Worm (Caenorhabditis elegans) whole organism, L3 larva: ENCODE results near the gene F26F2.10.

ENCODE experiments used
- R02D3.7 ChIP-seq: fragments of 150-350 bp; optimal IDR thresholded peaks from 2 replicates; lab custom pipeline; 2014; ENCODE audit warnings: missing biosample characterization, missing genetic modification characterization
- ZK546.5 ChIP-seq: sonication (generic microtip); optimal IDR thresholded peaks from 2 replicates; lab custom pipeline; 2017; ENCODE audit warnings: missing biosample characterization, missing genetic modification characterization
- aly-2 ChIP-seq: fragments of 150-350 bp; optimal IDR thresholded peaks from 2 replicates; lab custom pipeline; 2014; ENCODE audit warnings: missing biosample characterization, missing genetic modification characterization
- ceh-16 ChIP-seq: sonication (generic microtip); optimal IDR thresholded peaks from 2 replicates; lab custom pipeline; 2017; ENCODE audit warnings: missing biosample characterization, missing genetic modification characterization
- ceh-28 ChIP-seq: fragments of 150-350 bp; optimal IDR thresholded peaks from 2 replicates; lab custom pipeline; 2014; ENCODE audit warnings: missing biosample characterization, missing genetic modification reagents, missing genetic modification characterization
- ceh-82 ChIP-seq: fragments of 150-350 bp; optimal IDR thresholded peaks from 2 replicates; lab custom pipeline; 2014; ENCODE audit warnings: missing biosample characterization, missing genetic modification characterization
- ceh-9 ChIP-seq: sonication (generic microtip); optimal IDR thresholded peaks from 2 replicates; lab custom pipeline; 2018; ENCODE audit warnings: missing biosample characterization, missing genetic modification characterization
- daf-12 ChIP-seq: fragments of 150-350 bp; optimal IDR thresholded peaks from 2 replicates; lab custom pipeline; 2014; ENCODE audit warnings: missing biosample characterization, missing genetic modification reagents, missing genetic modification characterization
- egl-5 ChIP-seq: fragments of 150-350 bp; optimal IDR thresholded peaks from 2 replicates; lab custom pipeline; 2017; ENCODE audit warnings: missing biosample characterization, missing genetic modification reagents, missing genetic modification characterization, inconsistent platforms
- elt-1 ChIP-seq: fragments of 150-350 bp; optimal IDR thresholded peaks from 2 replicates; lab custom pipeline; 2014; ENCODE audit warnings: missing biosample characterization, missing genetic modification characterization
- elt-2 ChIP-seq: sonication (generic microtip); optimal IDR thresholded peaks from 2 replicates; lab custom pipeline; 2016; ENCODE audit warnings: missing genetic modification reagents, mild to moderate bottlenecking, missing genetic modification characterization, missing compliant biosample characterization
- elt-3 ChIP-seq, 3 experiments: fragments of 150-350 bp in 1 of 3; sonication (generic microtip) in 2 of 3; optimal IDR thresholded peaks; 2 replicates in 2 of 3; 4 replicates in 1 of 3; lab custom pipeline; 2014 to 2017; ENCODE audit warnings: missing biosample characterization in 3 of 3, missing genetic modification characterization in 3 of 3
- fkh-10 ChIP-seq: sonication (generic microtip); optimal IDR thresholded peaks from 2 replicates; lab custom pipeline; 2017; ENCODE audit warnings: missing biosample characterization, missing genetic modification reagents, missing genetic modification characterization
- fos-1 ChIP-seq: fragments of 150-350 bp; optimal IDR thresholded peaks from 2 replicates; lab custom pipeline; 2014; ENCODE audit warnings: missing biosample characterization, missing genetic modification characterization
- hmg-11 ChIP-seq: sonication (generic microtip); optimal IDR thresholded peaks from 2 replicates; lab custom pipeline; 2016; ENCODE audit warnings: missing genetic modification characterization, missing compliant biosample characterization
- jun-1 ChIP-seq: fragments of 150-350 bp; optimal IDR thresholded peaks from 2 replicates; lab custom pipeline; 2014; ENCODE audit warnings: missing biosample characterization, missing genetic modification reagents, missing genetic modification characterization
- lin-15B ChIP-seq: fragments of 150-350 bp; optimal IDR thresholded peaks from 2 replicates; lab custom pipeline; 2014; ENCODE audit warnings: missing biosample characterization, missing genetic modification characterization
- lin-39 ChIP-seq: fragments of 150-350 bp; optimal IDR thresholded peaks from 2 replicates; lab custom pipeline; 2018; ENCODE audit warnings: missing biosample characterization, missing genetic modification reagents, missing genetic modification characterization
- lsy-12 ChIP-seq: sonication (generic microtip); optimal IDR thresholded peaks from 2 replicates; lab custom pipeline; 2016; ENCODE audit warnings: mild to moderate bottlenecking, missing genetic modification characterization, missing compliant biosample characterization
- mdl-1 ChIP-seq: fragments of 150-350 bp; optimal IDR thresholded peaks from 2 replicates; lab custom pipeline; 2014; ENCODE audit warnings: missing biosample characterization, missing genetic modification characterization
- mml-1 ChIP-seq: fragments of 150-350 bp; sonication (generic microtip); optimal IDR thresholded peaks from 3 replicates; lab custom pipeline; 2014; ENCODE audit warnings: missing biosample characterization, missing genetic modification characterization
- nhr-11 ChIP-seq: fragments of 150-350 bp; optimal IDR thresholded peaks from 2 replicates; lab custom pipeline; 2014; ENCODE audit warnings: missing biosample characterization, missing genetic modification characterization
- nhr-12 ChIP-seq: fragments of 150-350 bp; optimal IDR thresholded peaks from 2 replicates; lab custom pipeline; 2014; ENCODE audit warnings: missing biosample characterization, missing genetic modification characterization
- nhr-23 ChIP-seq: fragments of 150-350 bp; optimal IDR thresholded peaks from 2 replicates; lab custom pipeline; 2014; ENCODE audit warnings: missing biosample characterization, missing genetic modification reagents, missing genetic modification characterization
- nhr-25 ChIP-seq: sonication (generic microtip); optimal IDR thresholded peaks from 2 replicates; lab custom pipeline; 2017; ENCODE audit warnings: missing biosample characterization, missing genetic modification characterization
- nhr-28 ChIP-seq: fragments of 150-350 bp; optimal IDR thresholded peaks from 2 replicates; lab custom pipeline; 2014; ENCODE audit warnings: missing biosample characterization, missing genetic modification characterization
- nhr-43 ChIP-seq: sonication (generic microtip); optimal IDR thresholded peaks from 2 replicates; lab custom pipeline; 2016; ENCODE audit warnings: mild to moderate bottlenecking, missing genetic modification characterization, missing compliant biosample characterization; ENCODE audit not compliant: poor library complexity, severe bottlenecking
- nhr-67 ChIP-seq: fragments of 150-350 bp; optimal IDR thresholded peaks from 2 replicates; lab custom pipeline; 2014; ENCODE audit warnings: missing biosample characterization, missing genetic modification characterization
- nhr-76 ChIP-seq: fragments of 150-350 bp; sonication (generic microtip); optimal IDR thresholded peaks from 5 replicates; lab custom pipeline; 2014; ENCODE audit warnings: missing biosample characterization, missing genetic modification characterization
- pha-4 ChIP-seq: fragments of 150-350 bp; optimal IDR thresholded peaks from 2 replicates; lab custom pipeline; 2014; ENCODE audit warnings: missing biosample characterization, missing genetic modification reagents, missing genetic modification characterization
- pqm-1 ChIP-seq: fragments of 150-350 bp; optimal IDR thresholded peaks from 2 replicates; lab custom pipeline; 2017; ENCODE audit warnings: missing biosample characterization, missing genetic modification characterization, inconsistent platforms
- skn-1 ChIP-seq: fragments of 150-350 bp; optimal IDR thresholded peaks from 2 replicates; lab custom pipeline; 2014; ENCODE audit warnings: missing biosample characterization, missing genetic modification characterization
- tbx-2 ChIP-seq: sonication (generic microtip); optimal IDR thresholded peaks from 2 replicates; lab custom pipeline; 2016; ENCODE audit warnings: mild to moderate bottlenecking, missing genetic modification characterization, missing compliant biosample characterization
- unc-39 ChIP-seq: sonication (generic microtip); optimal IDR thresholded peaks from 4 replicates; lab custom pipeline; 2017; ENCODE audit warnings: missing biosample characterization, missing genetic modification characterization
- zag-1 ChIP-seq: fragments of 150-350 bp; optimal IDR thresholded peaks from 2 replicates; lab custom pipeline; 2014; ENCODE audit warnings: missing biosample characterization, missing genetic modification characterization
- ztf-4 ChIP-seq: fragments of 150-350 bp; optimal IDR thresholded peaks from 2 replicates; lab custom pipeline; 2014; ENCODE audit warnings: missing biosample characterization, missing genetic modification characterization

Gene F26F2.10

ce11 chrV:20634330-20634729 is 39.7 kb upstream of the F26F2.10 start, which contains the start of gene F46B3.16:
F46B3.16 (plus strand) TSS chrV:20634630.
- TF ChIP-seq pha-4 (tag; lab: Kevin White, UChicago): no peak
- no peak for TF ChIP-seq elt-1 (tag; lab: Kevin White, UChicago)
- TF ChIP-seq egl-5 (tag; lab: Kevin White, UChicago): no peak
- no peak for TF ChIP-seq tbx-2 (tag; lab: Kevin White, UChicago)
- no peak for TF ChIP-seq lsy-12 (tag; lab: Kevin White, UChicago)
- TF ChIP-seq nhr-43 (tag; lab: Kevin White, UChicago): no peak
- no peak for TF ChIP-seq aly-2 (tag; lab: Kevin White, UChicago)
- TF ChIP-seq nhr-76 (tag; lab: Kevin White, UChicago): no peak

- TF ChIP-seq R02D3.7 (no peak), nhr-67 (tag; lab: Kevin White, UChicago) (no peak), pha-4 (tag; lab: Kevin White, UChicago) (no peak), elt-1 (tag; lab: Kevin White, UChicago) (no peak), hmg-11 (tag; lab: Kevin White, UChicago) (no peak), lin-15B (tag; lab: Kevin White, UChicago) (no peak), daf-12 (no peak)
Observed at ce11 chrV:20633619-20634018, 39.0 kb upstream of the F26F2.10 start, which contains the start of gene F46B3.15. F46B3.15 (minus strand) TSS chrV:20633719.

ce11 chrV:20631255-20631654 is 36.6 kb upstream of the F26F2.10 start, which contains the start of gene F46B3.14:
F46B3.14 (minus strand) TSS chrV:20631355.
- TF ChIP-seq nhr-11 (tag; lab: Kevin White, UChicago) (no peak), nhr-28 (tag; lab: Kevin White, UChicago) (no peak), ztf-4 (tag; lab: Kevin White, UChicago) (no peak), daf-12 (no peak), zag-1 (no peak), fos-1 (no peak), ceh-28 (tag; lab: Kevin White, UChicago) (no peak), mml-1 (tag; lab: Kevin White, UChicago) (no peak), ceh-82 (tag; lab: Kevin White, UChicago) (no peak), R02D3.7 (no peak), nhr-43 (tag; lab: Kevin White, UChicago) (no peak), elt-1 (tag; lab: Kevin White, UChicago) (no peak), unc-39 (tag; lab: Kevin White, UChicago) (no peak), pqm-1 (tag; lab: Kevin White, UChicago) (no peak), tbx-2 (tag; lab: Kevin White, UChicago) (no peak), hmg-11 (tag; lab: Kevin White, UChicago) (no peak), ceh-9 (tag; lab: Kevin White, UChicago) (no peak)
- TF ChIP-seq, all 47 proteins: peak for 0

ce11 chrV:20626043-20626761 is 31.6 kb upstream of the F26F2.10 start, which contains the start of the genes F46B3.9 and srz-18:
F46B3.9 (minus strand) TSS chrV:20626143.
srz-18 (plus strand) TSS chrV:20626711.
- TF ChIP-seq lin-39 (no peak), fos-1 (no peak), nhr-25 (tag; lab: Kevin White, UChicago) (no peak), pha-4 (tag; lab: Kevin White, UChicago) (no peak), skn-1 (tag; lab: Kevin White, UChicago) (no peak)

- TF ChIP-seq ZK546.5 (tag; lab: Kevin White, UChicago) (no peak), ceh-82 (tag; lab: Kevin White, UChicago) (no peak), nhr-12 (tag; lab: Kevin White, UChicago) (no peak), nhr-11 (tag; lab: Kevin White, UChicago) (no peak), elt-3 (tag; optimal IDR thresholded peaks at IDR 0.05; lab: Kevin White, UChicago) (no peak), mdl-1 (tag; lab: Kevin White, UChicago) (no peak), zag-1 (no peak), elt-2 (tag; lab: Kevin White, UChicago) (no peak), daf-12 (no peak), fkh-10 (GFP tag; lab: Kevin White, UChicago) (no peak), pha-4 (tag; lab: Kevin White, UChicago) (no peak), ceh-16 (no peak), nhr-23 (tag; lab: Kevin White, UChicago) (no peak), jun-1 (no peak)
Observed at ce11 chrV:20625260-20625659, 30.6 kb upstream of the F26F2.10 start.
